Fruit fly (Drosophila melanogaster) S2 (cell line): ENCODE data around the gene bor.

Source experiments
- CG8478 ChIP-seq: fragments of >200 bp; optimal IDR thresholded peaks from 2 replicates; lab custom pipeline; 2018
- CTCF ChIP-seq, 2 experiments: fragments of >200 bp; optimal IDR thresholded peaks; 2 replicates each; lab custom pipeline; 2018

- TF ChIP-seq CG8478 (no peak), CTCF (optimal IDR thresholded peaks at IDR 0.05; lab: Kevin White, UChicago) (no peak)
These were observed 46.5 kb downstream of the bor start for dm6 chr3R:16217368-16217767.
